Fruit fly (Drosophila melanogaster) whole organism, embryonic: ENCODE data around the gene eIF4E5.

Experiments
- CG11696 ChIP-seq: fragments of 200-800 bp; sonication (Bioruptor generic); IDR thresholded peaks from 2 replicates; pipeline ENCODE4 v1.3.6; 2022; ENCODE audit warnings: missing biosample characterization, missing genetic modification characterization
- CG12236 ChIP-seq: fragments of 200-800 bp; sonication (Bioruptor generic); optimal IDR thresholded peaks from 2 replicates; lab custom pipeline; 2016; ENCODE audit warnings: missing biosample characterization, missing genetic modification characterization
- CG14667 ChIP-seq: fragments of 200-800 bp; sonication (Bioruptor generic); IDR thresholded peaks from 2 replicates; pipeline ENCODE4 v1.3.6; 2022; ENCODE audit warnings: missing biosample characterization, missing genetic modification characterization
- CG17328 ChIP-seq: fragments of 200-800 bp; sonication (Bioruptor generic); IDR thresholded peaks from 2 replicates; pipeline ENCODE4 v1.3.6; 2022; ENCODE audit warnings: missing biosample characterization, missing genetic modification characterization
- CG17361 ChIP-seq: fragments of 200-800 bp; sonication (Bioruptor generic); IDR thresholded peaks from 3 replicates; pipeline ENCODE4 v1.3.6; 2022; ENCODE audit warnings: missing biosample characterization, missing genetic modification characterization
- CG18599 ChIP-seq: fragments of 200-800 bp; sonication (Bioruptor generic); optimal IDR thresholded peaks from 3 replicates; lab custom pipeline; 2017; ENCODE audit warnings: missing biosample characterization, missing genetic modification characterization, mild to moderate bottlenecking, moderate library complexity, missing genetic modification reagents
- CG2199 ChIP-seq: fragments of 200-800 bp; sonication (Bioruptor generic); IDR thresholded peaks from 3 replicates; pipeline ENCODE4 v1.3.6; 2022; ENCODE audit warnings: missing biosample characterization, missing genetic modification characterization
- CG2678 ChIP-seq: fragments of 200-800 bp; sonication (Bioruptor generic); optimal IDR thresholded peaks from 3 replicates; lab custom pipeline; 2019; ENCODE audit warnings: missing biosample characterization, mild to moderate bottlenecking, missing genetic modification characterization, moderate library complexity
- CG31388 ChIP-seq: fragments of 200-800 bp; sonication (Bioruptor generic); optimal IDR thresholded peaks from 2 replicates; lab custom pipeline; 2016; ENCODE audit warnings: missing biosample characterization, missing genetic modification characterization
- CG31441 ChIP-seq: fragments of 200-800 bp; sonication (Bioruptor generic); IDR thresholded peaks from 2 replicates; pipeline ENCODE4 v1.3.6; 2022; ENCODE audit warnings: missing biosample characterization, missing genetic modification characterization
- CG34376 ChIP-seq: fragments of 200-800 bp; sonication (Bioruptor generic); optimal IDR thresholded peaks from 2 replicates; lab custom pipeline; 2018; ENCODE audit warnings: missing biosample characterization, mild to moderate bottlenecking, missing genetic modification characterization
- CG6854 ChIP-seq: fragments of 200-800 bp; sonication (Bioruptor generic); optimal IDR thresholded peaks from 3 replicates; lab custom pipeline; 2017; ENCODE audit warnings: missing biosample characterization, mild to moderate bottlenecking, missing genetic modification characterization
- CG7372 ChIP-seq: fragments of 200-800 bp; sonication (Bioruptor generic); IDR thresholded peaks from 2 replicates; pipeline ENCODE4 v1.3.6; 2022; ENCODE audit warnings: missing biosample characterization, missing genetic modification characterization
- CG8290 ChIP-seq, 3 experiments: fragments of 200-800 bp; sonication (Bioruptor generic); optimal IDR thresholded peaks; 2 replicates each; lab custom pipeline; 2016 to 2019; ENCODE audit warnings: missing biosample characterization in 3 of 3, missing genetic modification characterization in 3 of 3, mild to moderate bottlenecking in 2 of 3, moderate library complexity in 1 of 3
- CTCF ChIP-seq: fragments of 200-800 bp; sonication (Bioruptor generic); optimal IDR thresholded peaks from 2 replicates; lab custom pipeline; 2017; ENCODE audit warnings: missing biosample characterization, mild to moderate bottlenecking, missing genetic modification characterization, moderate library complexity
- Dip2 ChIP-seq: fragments of 200-800 bp; sonication (Bioruptor generic); IDR thresholded peaks from 2 replicates; pipeline ENCODE4 v1.3.6; 2022; ENCODE audit warnings: missing biosample characterization, missing genetic modification characterization
- E2f2 ChIP-seq: fragments of 200-800 bp; sonication (Bioruptor generic); IDR thresholded peaks from 2 replicates; pipeline ENCODE4 v1.3.6; 2022; ENCODE audit warnings: missing biosample characterization, missing genetic modification characterization
- Hr78 ChIP-seq, 2 experiments: fragments of 200-800 bp in 1 of 2; fragments of >200 bp in 1 of 2; sonication (Bioruptor generic) in 1 of 2; optimal IDR thresholded peaks; 2 replicates each; lab custom pipeline; 2017 to 2019; ENCODE audit warnings: missing biosample characterization in 2 of 2, missing genetic modification characterization in 2 of 2, mild to moderate bottlenecking in 1 of 2, moderate library complexity in 1 of 2
- Jarid2 ChIP-seq: fragments of 200-800 bp; sonication (Bioruptor generic); optimal IDR thresholded peaks from 3 replicates; lab custom pipeline; 2017; ENCODE audit warnings: mild to moderate bottlenecking, missing biosample characterization, missing genetic modification reagents, missing genetic modification characterization
- Lpt ChIP-seq: fragments of >200 bp; optimal IDR thresholded peaks from 2 replicates; lab custom pipeline; 2018; ENCODE audit warnings: missing biosample characterization, missing genetic modification characterization
- Ptx1 ChIP-seq: fragments of 200-800 bp; sonication (Bioruptor generic); IDR thresholded peaks from 2 replicates; pipeline ENCODE4 v1.3.6; 2022; ENCODE audit warnings: missing biosample characterization, missing genetic modification characterization
- Vsx1 ChIP-seq: fragments of 200-800 bp; sonication (Bioruptor generic); optimal IDR thresholded peaks from 2 replicates; lab custom pipeline; 2017; ENCODE audit warnings: missing biosample characterization, mild to moderate bottlenecking, missing genetic modification characterization, missing genetic modification reagents
- ci ChIP-seq: fragments of 200-800 bp; sonication (Bioruptor generic); IDR thresholded peaks from 3 replicates; pipeline ENCODE4 v1.3.6; 2022; ENCODE audit warnings: missing biosample characterization, missing genetic modification characterization
- crc ChIP-seq: fragments of 200-800 bp; sonication (Bioruptor generic); optimal IDR thresholded peaks from 2 replicates; lab custom pipeline; 2016; ENCODE audit warnings: missing biosample characterization, missing genetic modification characterization
- crol ChIP-seq: fragments of 200-800 bp; sonication (Bioruptor generic); IDR thresholded peaks from 2 replicates; pipeline ENCODE4 v1.3.6; 2022; ENCODE audit warnings: missing biosample characterization, missing genetic modification characterization
- cwo ChIP-seq: fragments of 200-800 bp; sonication (Bioruptor generic); optimal IDR thresholded peaks from 3 replicates; lab custom pipeline; 2017; ENCODE audit warnings: missing biosample characterization, missing genetic modification characterization, mild to moderate bottlenecking, moderate library complexity, missing genetic modification reagents
- exex ChIP-seq: fragments of 200-800 bp; sonication (Bioruptor generic); optimal IDR thresholded peaks from 4 replicates; lab custom pipeline; 2018; ENCODE audit warnings: missing biosample characterization, mild to moderate bottlenecking, missing genetic modification characterization, moderate library complexity
- gce ChIP-seq: fragments of 200-800 bp; sonication (Bioruptor generic); IDR thresholded peaks from 3 replicates; pipeline ENCODE4 v1.3.6; 2022; ENCODE audit warnings: missing biosample characterization, missing genetic modification characterization
- grn ChIP-seq: fragments of 200-800 bp; sonication (Bioruptor generic); optimal IDR thresholded peaks from 3 replicates; lab custom pipeline; 2017; ENCODE audit warnings: missing biosample characterization, missing genetic modification characterization
- lab ChIP-seq: fragments of 200-800 bp; sonication (Bioruptor generic); optimal IDR thresholded peaks from 3 replicates; lab custom pipeline; 2017; ENCODE audit warnings: missing biosample characterization, missing genetic modification characterization, mild to moderate bottlenecking, moderate library complexity, missing genetic modification reagents
- mirr ChIP-seq: fragments of 200-800 bp; sonication (Bioruptor generic); optimal IDR thresholded peaks from 3 replicates; lab custom pipeline; 2018; ENCODE audit warnings: missing biosample characterization, mild to moderate bottlenecking, missing genetic modification characterization
- otp ChIP-seq: fragments of 200-800 bp; sonication (Bioruptor generic); IDR thresholded peaks from 3 replicates; pipeline ENCODE4, ENCODE4 v1.3.6; 2022; ENCODE audit warnings: missing biosample characterization, missing genetic modification characterization
- prd ChIP-seq, 3 experiments: fragments of >200 bp in 2 of 3; fragments of 200-800 bp in 1 of 3; sonication (Bioruptor generic) in 1 of 3; optimal IDR thresholded peaks in 2 of 3; IDR thresholded peaks in 1 of 3; 2 replicates in 2 of 3; 3 replicates in 1 of 3; pipeline versions ENCODE4 v1.3.6 to Lab custom; 2017 to 2022; ENCODE audit warnings: missing biosample characterization in 1 of 3, missing genetic modification characterization in 1 of 3
- sug ChIP-seq: fragments of 200-800 bp; optimal IDR thresholded peaks from 2 replicates; lab custom pipeline; 2019; ENCODE audit warnings: missing biosample characterization, mild to moderate bottlenecking, missing genetic modification characterization, moderate library complexity

eIF4E5 gene

dm6 chr3L:7938638-7939037, 44.0 kb downstream of the eIF4E5 start (continued):
- no peak for TF ChIP-seq CG14667 (GFP tag; lab: Robert Waterston, UW)
- TF ChIP-seq Lpt: no peak
- TF ChIP-seq Ptx1 (GFP tag; lab: Robert Waterston, UW): peak; percentile 23; the same call in 1 of the 2 replicates
- TF ChIP-seq CG6854 (GFP tag; lab: Kevin White, UChicago): no peak
- no peak for TF ChIP-seq CG12236 (GFP tag; lab: Kevin White, UChicago)
- TF ChIP-seq grn (GFP tag; lab: Kevin White, UChicago): peak; percentile 80
- peak; percentile 30; the same call in 1 of the 2 replicates for TF ChIP-seq CG31441 (GFP tag; lab: Robert Waterston, UW)

dm6 chr3L:7940558-7941238, 46.0 kb downstream of the eIF4E5 start:
- TF ChIP-seq CG7372 (GFP tag; lab: Robert Waterston, UW) (no peak), CG8290 (GFP tag; optimal IDR thresholded peaks at IDR 0.05; lab: Kevin White, UChicago) (no peak), CG8290 (tag; optimal IDR thresholded peaks at IDR 0.05; lab: Kevin White, UChicago) (peak in 1 of 2 experiments; percentile 7), lab (GFP tag; lab: Kevin White, UChicago) (peak; percentile 1), CG18599 (GFP tag; lab: Kevin White, UChicago) (peak; percentile 19), mirr (GFP tag; lab: Kevin White, UChicago) (peak; percentile 12), Vsx1 (GFP tag; lab: Kevin White, UChicago) (peak; percentile 19), exex (tag; lab: Kevin White, UChicago) (peak; percentile 100), grn (GFP tag; lab: Kevin White, UChicago) (peak; percentile 67), CG31388 (no peak), cwo (GFP tag; lab: Kevin White, UChicago) (peak; percentile 34), Hr78 (GFP tag; optimal IDR thresholded peaks at IDR 0.05; lab: Kevin White, UChicago) (peak in 1 of 2 experiments; percentile 21), CG2678 (tag; lab: Kevin White, UChicago) (peak; percentile 4), sug (peak; percentile 81), CG17361 (GFP tag; lab: Robert Waterston, UW) (no peak), CG34376 (peak; percentile 91)

- TF ChIP-seq Dip2 (GFP tag; lab: Robert Waterston, UW) (peak; percentile 84), Jarid2 (no peak), E2f2 (GFP tag; lab: Robert Waterston, UW) (no peak), otp (0 out of 3 replicates have a peak, but pooled peaks have one; percentile 13), CG11696 (GFP tag; lab: Robert Waterston, UW) (peak; percentile 12; the same call in 1 of the 2 replicates), CG2199 (0 out of 3 replicates have a peak, but pooled peaks have one; percentile 39), CG17328 (GFP tag; lab: Robert Waterston, UW) (0 out of 2 replicates have a peak, but pooled peaks have one; percentile 9), CTCF (GFP tag; lab: Kevin White, UChicago) (peak; percentile 87), crc (GFP tag; lab: Kevin White, UChicago) (no peak), gce (GFP tag; lab: Robert Waterston, UW) (0 out of 3 replicates have a peak, but pooled peaks have one; percentile 34), crol (peak; percentile 82), prd (optimal IDR thresholded peaks at IDR 0.05; lab: Kevin White, UChicago) (no peak), prd (GFP tag; IDR thresholded peaks at IDR 0.05; lab: Robert Waterston, UW) (0 out of 3 replicates have a peak, but pooled peaks have one; percentile 5), ci (GFP tag; lab: Robert Waterston, UW) (0 out of 3 replicates have a peak, but pooled peaks have one; percentile 36)
These were observed 46.8 kb downstream of the eIF4E5 start for dm6 chr3L:7941514-7941913.
